Worm (Caenorhabditis elegans): ENCODE measurements around the gene srd-74.

The srd-74 gene

ce11 chrIII:11810447-11810846 lies 28.5 kb downstream of the srd-74 start, which contains the start of gene C18D11.6:
Gene C18D11.6, plus strand, starts transcription at chrIII:11810556.
- no peak for TF ChIP-seq snpc-4 (GFP tag; optimal IDR thresholded peaks at IDR 0.05)
- no peak for TF ChIP-seq snpc-4 (tag; optimal IDR thresholded peaks at IDR 0.05)
- no peak for TF ChIP-seq hmg-1.2 (GFP tag; IDR thresholded peaks at IDR 0.05)
- TF ChIP-seq ztf-22 (GFP tag; optimal IDR thresholded peaks at IDR 0.05) = no peak
- no peak for TF ChIP-seq mel-28 (tag; optimal IDR thresholded peaks at IDR 0.05; ENCODE audit: borderline replicate concordance)
- TF ChIP-seq madf-3 (GFP tag; IDR thresholded peaks at IDR 0.05) = no peak
- no peak for TF ChIP-seq aptf-2 (GFP tag; conservative IDR thresholded peaks at IDR 0.05)
- no peak for TF ChIP-seq zim-3 (tag; optimal IDR thresholded peaks at IDR 0.05)
- no peak for TF ChIP-seq rpc-1 (optimal IDR thresholded peaks at IDR 0.05)
- TF ChIP-seq rpc-1 (tag; optimal IDR thresholded peaks at IDR 0.05) = no peak
- TF ChIP-seq ztf-3 (GFP tag; optimal IDR thresholded peaks at IDR 0.05) = no peak
- no peak for TF ChIP-seq lin-35 (GFP tag; optimal IDR thresholded peaks at IDR 0.05)

- TF ChIP-seq mxl-1 (tag; optimal IDR thresholded peaks at IDR 0.05) (no peak), zfh-2 (GFP tag; conservative IDR thresholded peaks at IDR 0.05) (0 out of 2 replicates have a peak, but pooled peaks have one; percentile 7), attf-6 (GFP tag; IDR thresholded peaks at IDR 0.05) (no peak), egrh-3 (GFP tag; IDR thresholded peaks at IDR 0.05) (no peak), rcor-1 (GFP tag; IDR thresholded peaks at IDR 0.05) (no peak), lsl-1 (GFP tag; optimal IDR thresholded peaks at IDR 0.05) (no peak), xnd-1 (tag; optimal IDR thresholded peaks at IDR 0.05) (no peak)
Measured at ce11 chrIII:11811839-11812238, 29.9 kb downstream of the srd-74 start.

- TF ChIP-seq lin-26 (GFP tag; IDR thresholded peaks at IDR 0.05) (no peak), lin-40 (tag; optimal IDR thresholded peaks at IDR 0.05) (peak; percentile 7), Y95B8A.8 (GFP tag; IDR thresholded peaks at IDR 0.05) (no peak), nfyb-1 (GFP tag; IDR thresholded peaks at IDR 0.05) (no peak), F33H1.4 (GFP tag; IDR thresholded peaks at IDR 0.05) (no peak)
Measured at ce11 chrIII:11814653-11815052, 32.8 kb downstream of the srd-74 start.

- no peak for TF ChIP-seq lag-1 (GFP tag; IDR thresholded peaks at IDR 0.05)
- TF ChIP-seq ZK185.1 (tag; optimal IDR thresholded peaks at IDR 0.05; ENCODE audit: poor library complexity, severe bottlenecking) = no peak
- TF ChIP-seq ztf-6 (GFP tag; IDR thresholded peaks at IDR 0.05) = no peak
- TF ChIP-seq hsf-1 (GFP tag; IDR thresholded peaks at IDR 0.05) = no peak
- TF ChIP-seq tlf-1 (GFP tag; optimal IDR thresholded peaks at IDR 0.05) = no peak
- no peak for TF ChIP-seq F55B11.4 (tag; optimal IDR thresholded peaks at IDR 0.05; ENCODE audit: borderline replicate concordance, insufficient read depth)
- TF ChIP-seq madf-10 (tag; optimal IDR thresholded peaks at IDR 0.05) = no peak
- TF ChIP-seq mes-4 (tag; optimal IDR thresholded peaks at IDR 0.05) = no peak
- TF ChIP-seq attf-5 (GFP tag; optimal IDR thresholded peaks at IDR 0.05) = no peak
- TF ChIP-seq madf-8 (GFP tag; conservative IDR thresholded peaks at IDR 0.05) = no peak
- no peak for TF ChIP-seq egl-44 (GFP tag; IDR thresholded peaks at IDR 0.05)
- no peak for TF ChIP-seq rpc-1 (optimal IDR thresholded peaks at IDR 0.05)
- no peak for TF ChIP-seq rpc-1 (tag; optimal IDR thresholded peaks at IDR 0.05)
- TF ChIP-seq ceh-100 (GFP tag; IDR thresholded peaks at IDR 0.05) = no peak
- no peak for TF ChIP-seq let-607 (tag; optimal IDR thresholded peaks at IDR 0.05)
- TF ChIP-seq ekl-4 (GFP tag; IDR thresholded peaks at IDR 0.05) = no peak
- TF ChIP-seq nfya-1 (tag; optimal IDR thresholded peaks at IDR 0.05; ENCODE audit: borderline replicate concordance, insufficient read depth) = no peak
- TF ChIP-seq somi-1 (GFP tag; optimal IDR thresholded peaks at IDR 0.05) = no peak
- TF ChIP-seq ama-1 (optimal IDR thresholded peaks at IDR 0.05) = no peak
- TF ChIP-seq ama-1 (GFP tag; optimal IDR thresholded peaks at IDR 0.05) = no peak
- no peak for TF ChIP-seq nhr-90 (tag; optimal IDR thresholded peaks at IDR 0.05)
Measured at ce11 chrIII:11816523-11817003, 34.7 kb downstream of the srd-74 start, which contains the start of gene C18D11.1. Gene C18D11.1, plus strand, starts transcription at chrIII:11816573.
